Worm (Caenorhabditis elegans) whole organism, late embryonic: ENCODE data around the gene W03G11.3.

Experiments used
- ama-1 ChIP-seq: fragments of 150-350 bp; optimal IDR thresholded peaks from 2 replicates; lab custom pipeline; 2014
- elt-4 ChIP-seq: sonication (generic microtip); optimal IDR thresholded peaks from 2 replicates; lab custom pipeline; 2016; ENCODE audit warnings: missing genetic modification characterization, missing compliant biosample characterization
- hlh-8 ChIP-seq: sonication (generic microtip); optimal IDR thresholded peaks from 2 replicates; lab custom pipeline; 2016; ENCODE audit warnings: missing genotype, missing genetic modification characterization, missing compliant biosample characterization
- nfya-1 ChIP-seq: sonication (generic microtip); optimal IDR thresholded peaks from 2 replicates; lab custom pipeline; 2017; ENCODE audit warnings: missing genetic modification characterization, mild to moderate bottlenecking, missing compliant biosample characterization, antibody characterized with exemption, moderate library complexity
- pqm-1 ChIP-seq: sonication (generic microtip); optimal IDR thresholded peaks from 2 replicates; lab custom pipeline; 2016; ENCODE audit warnings: missing genetic modification characterization, missing compliant biosample characterization
- unc-86 ChIP-seq: sonication (generic microtip); optimal IDR thresholded peaks from 2 replicates; lab custom pipeline; 2016; ENCODE audit warnings: missing genetic modification characterization, missing compliant biosample characterization

ce11 chrX:12121285-12121684, 17.7 kb upstream of the W03G11.3 start, which contains the start of gene lgc-17:
- TF ChIP-seq unc-86 (tag; lab: Kevin White, UChicago), result no peak
- no peak for TF ChIP-seq nfya-1 (tag; lab: Kevin White, UChicago)
- no peak for TF ChIP-seq pqm-1 (tag; lab: Kevin White, UChicago)
- TF ChIP-seq elt-4 (tag; lab: Kevin White, UChicago), result no peak
- no peak for TF ChIP-seq ama-1
- no peak for TF ChIP-seq hlh-8 (tag; lab: Kevin White, UChicago)
